Worm (Caenorhabditis elegans): ENCODE measurements around the gene Y82E9BR.20.

ce11 chrIII:1350745-1351144 lies 23.5 kb upstream of the Y82E9BR.20 start, which contains the start of gene Y82E9BL.3:
- TF ChIP-seq him-1 (tag; optimal IDR thresholded peaks at IDR 0.05) (no peak), dao-5 (tag; optimal IDR thresholded peaks at IDR 0.05) (no peak)

Measured in whole organism, L4/young adult.